Worm (Caenorhabditis elegans) whole organism, mixed stage, embryonic: ENCODE results near the gene clec-255.

Experiments used
- M03D4.4 ChIP-seq: sonication (generic microtip); optimal IDR thresholded peaks from 2 replicates; lab custom pipeline; 2017; ENCODE audit warnings: mild to moderate bottlenecking, missing genetic modification characterization, missing compliant biosample characterization
- bed-3 ChIP-seq: fragments of 200-800 bp; sonication (Bioruptor generic); optimal IDR thresholded peaks from 3 replicates; lab custom pipeline; 2018; ENCODE audit warnings: mild to moderate bottlenecking, missing genetic modification characterization, moderate library complexity, missing compliant biosample characterization
- blmp-1 ChIP-seq: fragments of 150-350 bp; optimal IDR thresholded peaks from 2 replicates; lab custom pipeline; 2014; ENCODE audit warnings: missing biosample characterization, missing genetic modification characterization
- elt-3 ChIP-seq: fragments of 150-350 bp; optimal IDR thresholded peaks from 2 replicates; lab custom pipeline; 2014; ENCODE audit warnings: missing biosample characterization, missing genetic modification characterization
- flh-1 ChIP-seq: fragments of 200-800 bp; sonication (Bioruptor generic); optimal IDR thresholded peaks from 2 replicates; lab custom pipeline; 2018; ENCODE audit warnings: mild to moderate bottlenecking, missing genetic modification characterization, moderate library complexity, missing compliant biosample characterization
- lin-13 ChIP-seq: fragments of 150-350 bp; optimal IDR thresholded peaks from 2 replicates; lab custom pipeline; 2014; ENCODE audit warnings: missing biosample characterization, missing genetic modification characterization
- mls-2 ChIP-seq: sonication (generic microtip); optimal IDR thresholded peaks from 2 replicates; lab custom pipeline; 2016; ENCODE audit warnings: mild to moderate bottlenecking, missing genetic modification characterization, moderate library complexity, missing compliant biosample characterization
- nhr-12 ChIP-seq: fragments of 150-350 bp; optimal IDR thresholded peaks from 2 replicates; lab custom pipeline; 2014; ENCODE audit warnings: missing biosample characterization, missing genetic modification characterization
- nhr-28 ChIP-seq: fragments of 150-350 bp; optimal IDR thresholded peaks from 2 replicates; lab custom pipeline; 2014; ENCODE audit warnings: missing biosample characterization, missing genetic modification characterization
- snpc-4 ChIP-seq: fragments of 150-350 bp; optimal IDR thresholded peaks from 2 replicates; lab custom pipeline; 2014; ENCODE audit warnings: missing biosample characterization, missing genetic modification characterization
- sptf-1 ChIP-seq: sonication (generic microtip); optimal IDR thresholded peaks from 2 replicates; lab custom pipeline; 2017; ENCODE audit warnings: mild to moderate bottlenecking, missing genetic modification characterization, moderate library complexity, missing compliant biosample characterization
- unc-62 ChIP-seq: fragments of 150-350 bp; optimal IDR thresholded peaks from 2 replicates; lab custom pipeline; 2014; ENCODE audit warnings: missing biosample characterization, missing genetic modification reagents, missing genetic modification characterization

DNA sequence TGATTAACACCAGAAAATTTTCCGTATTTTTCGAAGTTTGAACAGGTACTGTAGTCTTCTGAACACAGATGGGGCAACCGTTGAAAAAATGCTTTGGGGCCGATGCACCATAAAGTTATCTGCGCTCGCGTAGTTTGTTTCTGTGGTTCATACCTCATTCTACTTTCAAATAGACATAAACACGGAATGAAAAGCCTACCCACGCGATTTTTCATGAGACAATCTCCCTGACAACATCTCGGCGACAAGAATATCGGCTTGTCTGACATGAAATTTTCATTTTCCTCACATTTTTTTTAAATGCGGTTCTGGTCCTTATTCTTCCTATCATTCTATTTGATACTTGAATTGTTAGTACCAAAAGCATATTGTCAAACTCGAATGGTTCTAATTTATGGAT lies 2.2 kb upstream of the clec-255 start, which contains the start of gene clec-257:
- TF ChIP-seq unc-62 (GFP tag; lab: Kevin White, UChicago) (no peak), snpc-4 (tag; lab: Kevin White, UChicago) (no peak), mls-2 (no peak), flh-1 (GFP tag; lab: Kevin White, UChicago) (no peak), nhr-12 (no peak), blmp-1 (no peak), bed-3 (no peak), lin-13 (tag; lab: Kevin White, UChicago) (no peak), nhr-28 (no peak), sptf-1 (tag; lab: Kevin White, UChicago) (no peak), M03D4.4 (tag; lab: Kevin White, UChicago) (no peak), elt-3 (tag; lab: Kevin White, UChicago) (no peak)
